Fruit fly (Drosophila melanogaster) whole organism: ENCODE data around the gene retinin.

Experiments used
- CG8478 ChIP-seq: fragments of >200 bp; optimal IDR thresholded peaks from 2 replicates; lab custom pipeline; 2018; ENCODE audit warnings: inconsistent platforms
- Dll ChIP-seq: fragments of >200 bp; optimal IDR thresholded peaks from 2 replicates; lab custom pipeline; 2017
- EcR ChIP-seq, 2 experiments: fragments of >200 bp; optimal IDR thresholded peaks; 2 replicates each; lab custom pipeline; 2017; ENCODE audit warnings: missing biosample characterization in 2 of 2, missing genetic modification characterization in 2 of 2, missing genetic modification reagents in 2 of 2
- pan ChIP-seq: fragments of >200 bp; optimal IDR thresholded peaks from 2 replicates; lab custom pipeline; 2017
- psq ChIP-seq: fragments of >200 bp; optimal IDR thresholded peaks from 2 replicates; lab custom pipeline; 2017
- usp ChIP-seq: fragments of >200 bp; optimal IDR thresholded peaks from 2 replicates; lab custom pipeline; 2017; ENCODE audit warnings: missing biosample characterization, missing genetic modification characterization, mixed read lengths

Gene retinin

dm6 chr3L:16303982-16304381 lies 27.8 kb upstream of the retinin start, which contains the start of gene CG43249:
Gene CG43249 (plus strand): TSS chr3L:16304282.
- no peak for TF ChIP-seq pan (lab: Kevin White, UChicago)
- TF ChIP-seq usp, result no peak
- TF ChIP-seq Dll (lab: Kevin White, UChicago), result no peak
- no peak for TF ChIP-seq CG8478
- no peak for TF ChIP-seq psq (lab: Kevin White, UChicago)
- TF ChIP-seq EcR (GFP tag; optimal IDR thresholded peaks at IDR 0.05; lab: Kevin White, UChicago), result no peak

DNA sequence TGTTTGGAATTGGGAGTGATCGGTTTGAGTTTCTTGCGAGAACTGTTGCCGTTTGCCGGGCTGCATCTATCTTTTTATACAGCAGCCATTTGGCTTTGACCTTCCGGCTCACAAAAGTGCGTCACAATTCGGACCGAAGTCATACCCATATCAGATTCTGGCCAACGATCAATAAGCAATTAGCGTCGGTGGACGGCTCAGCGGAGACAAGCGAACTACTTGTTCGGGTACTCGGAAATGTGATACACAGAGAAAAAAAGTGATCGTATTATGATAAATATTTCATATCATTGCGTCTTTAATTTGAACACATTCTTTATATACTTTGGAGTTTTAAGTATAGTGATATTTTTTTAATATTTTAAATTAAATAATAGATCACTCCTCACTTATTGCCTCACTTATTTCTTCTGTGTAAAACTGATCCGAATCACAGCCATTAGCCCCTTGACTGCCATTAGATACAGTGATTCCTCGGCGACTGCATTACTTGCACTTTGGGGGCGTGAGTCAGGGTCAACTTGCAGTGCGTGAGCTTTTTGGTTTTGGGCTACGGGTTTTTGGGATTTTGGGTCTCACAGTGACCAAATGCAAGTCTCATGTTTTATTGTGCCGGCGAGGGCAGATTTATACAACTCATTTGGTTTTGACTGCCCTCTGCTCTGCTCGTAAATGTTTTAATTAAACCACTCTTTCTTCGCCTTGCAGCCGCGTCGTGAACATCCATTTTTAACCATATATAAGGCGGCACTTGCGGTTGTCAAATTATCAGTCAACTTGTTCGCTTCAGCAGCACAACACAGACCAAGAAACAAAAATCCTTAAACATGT lies 25.7 kb upstream of the retinin start, which contains the start of the genes CG13043 and CG13063:
TSS of gene CG13043 (minus strand) at position 51 of the 831 bp plus-strand sequence.
TSS of gene CG13063 (plus strand) at position 781 of the 831 bp plus-strand sequence.
- no peak for TF ChIP-seq psq (lab: Kevin White, UChicago)
- TF ChIP-seq Dll (lab: Kevin White, UChicago), result no peak
- TF ChIP-seq usp, result no peak
- TF ChIP-seq EcR (GFP tag; optimal IDR thresholded peaks at IDR 0.05; lab: Kevin White, UChicago), result no peak
- no peak for TF ChIP-seq CG8478
- no peak for TF ChIP-seq pan (lab: Kevin White, UChicago)

DNA sequence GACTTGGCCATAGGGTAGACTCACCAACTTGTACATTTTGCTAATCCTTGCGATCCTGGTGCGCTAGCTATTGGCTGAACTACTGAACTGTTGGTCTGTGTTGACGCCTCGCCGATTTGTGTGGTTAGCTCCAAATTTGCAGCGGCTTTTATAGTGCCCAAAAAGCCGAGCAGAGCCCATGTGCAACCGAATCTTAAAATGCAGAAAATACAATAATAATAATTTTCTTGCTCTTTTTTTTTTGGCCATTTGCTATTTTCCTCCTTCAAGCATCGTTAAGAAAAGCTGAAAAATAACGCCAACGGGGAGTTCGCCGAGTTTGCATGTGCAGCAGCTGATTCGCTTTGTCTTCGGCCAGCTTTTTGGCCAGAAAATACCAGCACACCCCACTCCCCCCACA lies 23.4 kb upstream of the retinin start, which contains the start of gene CG13042:
TSS of gene CG13042 (minus strand) at position 101 of the 400 bp plus-strand sequence.
- TF ChIP-seq CG8478, result no peak
- TF ChIP-seq usp, result no peak

DNA sequence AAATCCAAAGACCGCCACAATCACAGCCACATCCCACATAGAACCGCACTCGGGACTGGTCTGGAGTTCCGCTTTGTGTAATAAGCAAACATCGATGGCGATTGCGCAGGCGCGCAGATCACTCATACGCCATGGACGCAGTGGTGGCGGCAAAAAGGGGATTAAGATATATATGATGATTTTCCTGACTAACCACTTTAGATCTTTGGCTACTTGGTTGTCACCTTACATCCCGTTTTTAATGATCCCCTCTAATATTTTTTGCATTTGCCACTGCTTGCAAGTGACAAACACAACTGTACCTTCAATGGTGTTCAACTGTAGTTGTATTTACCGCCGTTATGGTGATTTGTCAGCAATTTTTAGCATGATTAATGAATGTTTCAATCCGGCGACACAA lies 21.8 kb upstream of the retinin start:
- TF ChIP-seq Dll (lab: Kevin White, UChicago) (no peak), psq (lab: Kevin White, UChicago) (no peak), CG8478 (no peak), EcR (GFP tag; optimal IDR thresholded peaks at IDR 0.05; lab: Kevin White, UChicago) (no peak), pan (lab: Kevin White, UChicago) (no peak), usp (no peak)

dm6 chr3L:16313985-16314384 lies 17.7 kb upstream of the retinin start, which contains the start of gene CG13062:
Gene CG13062 (plus strand): TSS chr3L:16314285.
- TF ChIP-seq psq (lab: Kevin White, UChicago) (no peak), Dll (lab: Kevin White, UChicago) (no peak), usp (no peak), EcR (GFP tag; optimal IDR thresholded peaks at IDR 0.05; lab: Kevin White, UChicago) (no peak), pan (lab: Kevin White, UChicago) (no peak), CG8478 (no peak)

DNA sequence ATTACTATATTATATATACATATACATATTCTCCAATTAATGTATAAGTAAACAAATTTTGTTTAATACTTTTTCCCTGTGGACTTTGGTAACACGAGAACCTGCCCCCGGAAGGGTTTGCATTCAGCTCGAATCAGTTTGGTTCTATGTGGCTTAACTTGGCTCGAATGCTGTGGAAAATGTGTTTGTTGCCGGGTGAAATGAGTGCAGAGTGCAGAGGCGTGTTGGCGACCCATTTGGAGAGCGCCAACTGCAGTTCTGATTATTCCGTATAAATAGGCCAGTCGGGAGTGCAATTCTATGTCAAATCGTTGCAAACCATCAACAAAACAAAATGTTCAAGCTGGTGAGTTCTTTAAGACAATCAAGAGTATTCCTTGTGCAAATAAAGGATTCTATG lies 14.0 kb upstream of the retinin start, which contains the start of gene Nplp3:
TSS of gene Nplp3 (plus strand) at position 301 of the 400 bp plus-strand sequence.
- TF ChIP-seq psq (lab: Kevin White, UChicago) (no peak), Dll (lab: Kevin White, UChicago) (no peak), CG8478 (no peak), EcR (GFP tag; optimal IDR thresholded peaks at IDR 0.05; lab: Kevin White, UChicago) (no peak)

DNA sequence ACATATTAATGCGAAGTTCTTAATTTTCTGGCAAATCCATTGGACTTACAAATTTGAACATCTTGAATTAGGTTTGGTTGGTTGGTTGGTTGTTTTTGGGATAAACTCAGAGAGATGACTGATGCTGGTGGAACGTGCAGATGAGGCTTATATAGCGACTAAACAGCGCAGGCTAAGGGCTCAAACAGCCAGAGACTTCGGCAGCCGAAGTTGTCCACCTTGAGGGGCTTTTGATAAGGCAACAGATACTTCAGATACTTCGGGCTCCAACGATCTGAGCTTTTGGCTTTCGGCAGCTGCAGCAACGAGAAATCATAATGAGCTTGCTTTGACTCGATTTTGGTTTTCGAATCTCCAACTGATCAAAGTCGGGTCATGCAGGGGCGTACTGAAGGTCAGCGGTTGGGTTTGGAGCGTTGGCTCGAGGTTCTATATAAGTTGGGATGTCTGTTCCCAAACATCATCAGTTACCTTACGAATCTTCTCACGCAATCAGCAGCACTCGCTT lies 12.3 kb upstream of the retinin start, which contains the start of the genes CG13041 and CG13060:
TSS of gene CG13041 (minus strand) at position 128 of the 508 bp plus-strand sequence.
TSS of gene CG13060 (plus strand) at position 458 of the 508 bp plus-strand sequence.
- no peak for TF ChIP-seq Dll (lab: Kevin White, UChicago)
- no peak for TF ChIP-seq pan (lab: Kevin White, UChicago)
- TF ChIP-seq psq (lab: Kevin White, UChicago), result no peak
- TF ChIP-seq EcR (GFP tag; optimal IDR thresholded peaks at IDR 0.05; lab: Kevin White, UChicago), result no peak
- no peak for TF ChIP-seq usp
- no peak for TF ChIP-seq CG8478

DNA sequence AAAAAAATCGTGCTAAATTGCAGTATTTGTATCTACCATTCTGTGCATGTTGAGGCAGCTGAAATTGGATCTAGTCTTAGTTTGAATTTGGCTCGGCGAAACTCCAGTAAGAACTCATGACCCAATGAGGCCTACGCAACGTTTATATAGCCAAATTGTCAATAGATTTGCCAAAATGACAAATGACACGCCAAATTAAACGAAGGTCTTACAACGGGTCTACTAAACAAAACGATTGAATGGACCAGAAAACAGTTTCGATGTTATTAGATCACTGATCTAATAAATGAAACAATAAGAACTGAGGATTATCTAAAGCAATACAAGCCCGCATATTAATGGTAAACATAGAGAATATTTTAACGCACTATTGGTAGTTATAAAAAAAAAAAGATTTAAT lies 10.6 kb upstream of the retinin start, which contains the start of gene CG42718:
TSS of gene CG42718 (minus strand) at position 101 of the 400 bp plus-strand sequence.
- TF ChIP-seq Dll (lab: Kevin White, UChicago) (no peak), CG8478 (no peak), EcR (GFP tag; optimal IDR thresholded peaks at IDR 0.05; lab: Kevin White, UChicago) (no peak), pan (lab: Kevin White, UChicago) (no peak), psq (lab: Kevin White, UChicago) (no peak), usp (no peak)

DNA sequence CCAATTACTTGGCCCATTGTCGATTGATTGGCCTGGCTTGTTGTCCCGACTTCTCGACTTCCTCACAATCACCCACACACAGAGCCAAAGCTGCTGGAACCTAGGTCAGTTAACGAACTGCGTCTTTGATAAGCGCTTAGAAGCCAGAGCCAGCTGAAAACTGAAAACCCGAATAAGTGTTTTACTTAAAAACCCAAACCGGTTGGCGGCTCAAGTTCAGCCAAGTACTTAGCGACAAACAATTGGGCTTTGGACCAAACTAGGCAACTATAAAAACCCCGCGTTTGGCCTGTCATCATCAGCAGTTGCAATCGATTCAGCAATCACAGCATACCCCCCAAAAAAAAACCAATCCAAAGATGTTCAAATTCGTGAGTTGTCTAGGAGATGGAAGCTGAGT lies 8.4 kb upstream of the retinin start, which contains the start of gene CG13059:
TSS of gene CG13059 (plus strand) at position 301 of the 400 bp plus-strand sequence.
- no peak for TF ChIP-seq Dll (lab: Kevin White, UChicago)
- no peak for TF ChIP-seq psq (lab: Kevin White, UChicago)
- no peak for TF ChIP-seq pan (lab: Kevin White, UChicago)
- TF ChIP-seq CG8478, result no peak
- no peak for TF ChIP-seq usp
- no peak for TF ChIP-seq EcR (GFP tag; optimal IDR thresholded peaks at IDR 0.05; lab: Kevin White, UChicago)

DNA sequence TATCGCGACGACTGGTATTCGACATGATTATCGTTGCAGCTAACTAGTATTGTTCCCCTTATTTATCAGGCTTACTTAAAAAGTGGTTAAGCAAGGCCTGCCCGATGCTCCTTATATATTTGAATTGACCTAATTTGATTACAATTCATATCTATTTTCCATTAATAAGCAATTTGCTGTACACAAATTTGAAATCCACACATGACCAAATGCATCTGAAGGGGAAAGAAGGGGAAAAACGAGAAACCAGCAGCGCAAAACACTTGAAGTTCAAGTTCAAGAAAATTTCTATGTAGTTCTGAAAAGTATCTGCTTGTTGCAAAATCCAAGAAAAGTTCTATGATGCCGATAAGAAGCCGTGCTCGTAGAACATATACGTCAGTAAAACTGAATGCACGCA lies 5.1 kb upstream of the retinin start, which contains the start of the genes CG13040 and CG13039:
TSS of gene CG13040 (minus strand) at position 101 of the 400 bp plus-strand sequence.
TSS of gene CG13039 (minus strand) at position 106 of the 400 bp plus-strand sequence.
- TF ChIP-seq usp, result no peak
- TF ChIP-seq pan (lab: Kevin White, UChicago), result no peak
- TF ChIP-seq EcR (GFP tag; optimal IDR thresholded peaks at IDR 0.05; lab: Kevin White, UChicago), result no peak
- TF ChIP-seq Dll (lab: Kevin White, UChicago), result no peak
- TF ChIP-seq CG8478, result no peak
- TF ChIP-seq psq (lab: Kevin White, UChicago), result no peak

DNA sequence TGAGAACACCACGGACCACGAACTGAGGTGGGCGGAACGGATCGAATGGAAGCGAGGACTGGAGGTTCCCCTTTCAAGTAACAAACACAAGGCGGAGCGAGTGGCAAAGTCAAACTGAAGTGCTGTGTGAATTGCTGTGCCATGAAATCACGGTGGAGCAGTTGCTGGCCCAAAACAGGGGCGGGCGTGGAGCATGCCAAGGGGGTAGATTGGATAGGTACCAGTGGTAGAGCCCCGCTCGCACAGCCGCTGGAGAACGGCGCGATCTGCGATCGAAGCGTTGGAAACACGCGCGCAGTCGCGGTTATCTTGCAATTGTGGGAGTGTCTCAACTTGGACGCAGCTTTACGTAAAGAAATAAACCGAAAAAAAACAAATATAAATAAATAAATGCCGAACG lies 4.0 kb upstream of the retinin start, which contains the start of gene CG13038:
TSS of gene CG13038 (minus strand) at position 118 of the 400 bp plus-strand sequence.
- no peak for TF ChIP-seq psq (lab: Kevin White, UChicago)
- no peak for TF ChIP-seq pan (lab: Kevin White, UChicago)
- TF ChIP-seq usp, result no peak
- no peak for TF ChIP-seq Dll (lab: Kevin White, UChicago)
- TF ChIP-seq CG8478, result no peak
- no peak for TF ChIP-seq EcR (GFP tag; optimal IDR thresholded peaks at IDR 0.05; lab: Kevin White, UChicago)
